Worm (Caenorhabditis elegans) whole organism, mixed stage, embryonic: Measurements from ENCODE around the gene K10D6.3.
A peak's percentile ranks its signal among the peaks of the same experiment; 100 is the strongest.

Experiments
- M03D4.4 ChIP-seq: sonication (generic microtip); optimal IDR thresholded peaks from 2 replicates; lab custom pipeline; 2017; ENCODE audit warnings: mild to moderate bottlenecking, missing genetic modification characterization, missing compliant biosample characterization
- bed-3 ChIP-seq: fragments of 200-800 bp; sonication (Bioruptor generic); optimal IDR thresholded peaks from 3 replicates; lab custom pipeline; 2018; ENCODE audit warnings: mild to moderate bottlenecking, missing genetic modification characterization, moderate library complexity, missing compliant biosample characterization
- blmp-1 ChIP-seq: fragments of 150-350 bp; optimal IDR thresholded peaks from 2 replicates; lab custom pipeline; 2014; ENCODE audit warnings: missing biosample characterization, missing genetic modification characterization
- ceh-43 ChIP-seq: fragments of 200-800 bp; sonication (Bioruptor generic); optimal IDR thresholded peaks from 2 replicates; lab custom pipeline; 2018; ENCODE audit warnings: mild to moderate bottlenecking, missing genetic modification characterization, moderate library complexity, missing compliant biosample characterization
- ceh-83 ChIP-seq: fragments of 200-800 bp; sonication (Bioruptor generic); optimal IDR thresholded peaks from 2 replicates; lab custom pipeline; 2018; ENCODE audit warnings: mild to moderate bottlenecking, missing genetic modification characterization, missing compliant biosample characterization
- ces-1 ChIP-seq: fragments of 150-350 bp; optimal IDR thresholded peaks from 2 replicates; lab custom pipeline; 2014; ENCODE audit warnings: missing biosample characterization, missing genetic modification reagents, missing genetic modification characterization
- cnd-1 ChIP-seq: fragments of 200-800 bp; sonication (Bioruptor generic); optimal IDR thresholded peaks from 2 replicates; lab custom pipeline; 2018; ENCODE audit warnings: mild to moderate bottlenecking, missing genetic modification characterization, missing compliant biosample characterization
- drap-1 ChIP-seq: fragments of 200-800 bp; sonication (Bioruptor generic); optimal IDR thresholded peaks from 3 replicates; lab custom pipeline; 2018; ENCODE audit warnings: mild to moderate bottlenecking, missing genetic modification characterization, missing compliant biosample characterization
- elt-1 ChIP-seq: sonication (generic microtip); optimal IDR thresholded peaks from 2 replicates; lab custom pipeline; 2017; ENCODE audit warnings: missing genetic modification characterization, mild to moderate bottlenecking, missing compliant biosample characterization, antibody characterized with exemption, moderate library complexity, borderline replicate concordance; ENCODE audit not compliant: insufficient read depth
- elt-3 ChIP-seq: fragments of 150-350 bp; optimal IDR thresholded peaks from 2 replicates; lab custom pipeline; 2014; ENCODE audit warnings: missing biosample characterization, missing genetic modification characterization
- ham-2 ChIP-seq: fragments of 200-800 bp; sonication (Bioruptor generic); optimal IDR thresholded peaks from 2 replicates; lab custom pipeline; 2018; ENCODE audit warnings: mild to moderate bottlenecking, missing genetic modification characterization, missing compliant biosample characterization
- lin-13 ChIP-seq: fragments of 150-350 bp; optimal IDR thresholded peaks from 2 replicates; lab custom pipeline; 2014; ENCODE audit warnings: missing biosample characterization, missing genetic modification characterization
- lin-32 ChIP-seq: fragments of 200-800 bp; sonication (Bioruptor generic); optimal IDR thresholded peaks from 2 replicates; lab custom pipeline; 2018; ENCODE audit warnings: mild to moderate bottlenecking, missing genetic modification characterization, missing compliant biosample characterization
- lsy-2 ChIP-seq: fragments of 150-350 bp; optimal IDR thresholded peaks from 2 replicates; lab custom pipeline; 2014; ENCODE audit warnings: missing biosample characterization, missing genetic modification characterization
- mab-5 ChIP-seq: fragments of 150-350 bp; optimal IDR thresholded peaks from 2 replicates; lab custom pipeline; 2014; ENCODE audit warnings: missing biosample characterization, missing genetic modification characterization
- mep-1 ChIP-seq: fragments of 150-350 bp; optimal IDR thresholded peaks from 2 replicates; lab custom pipeline; 2017; ENCODE audit warnings: missing biosample characterization, missing genetic modification reagents, missing genetic modification characterization, inconsistent platforms
- nhr-12 ChIP-seq: fragments of 150-350 bp; optimal IDR thresholded peaks from 2 replicates; lab custom pipeline; 2014; ENCODE audit warnings: missing biosample characterization, missing genetic modification characterization
- nhr-28 ChIP-seq: fragments of 150-350 bp; optimal IDR thresholded peaks from 2 replicates; lab custom pipeline; 2014; ENCODE audit warnings: missing biosample characterization, missing genetic modification characterization
- pha-4 ChIP-seq: fragments of 150-350 bp; optimal IDR thresholded peaks from 2 replicates; lab custom pipeline; 2018; ENCODE audit warnings: missing biosample characterization, missing genetic modification reagents, missing genetic modification characterization
- sem-2 ChIP-seq: fragments of 200-800 bp; sonication (Bioruptor generic); optimal IDR thresholded peaks from 2 replicates; lab custom pipeline; 2018; ENCODE audit warnings: mild to moderate bottlenecking, missing genetic modification characterization, missing compliant biosample characterization
- snpc-4 ChIP-seq: fragments of 150-350 bp; optimal IDR thresholded peaks from 2 replicates; lab custom pipeline; 2014; ENCODE audit warnings: missing biosample characterization, missing genetic modification characterization
- sptf-1 ChIP-seq: sonication (generic microtip); optimal IDR thresholded peaks from 2 replicates; lab custom pipeline; 2017; ENCODE audit warnings: mild to moderate bottlenecking, missing genetic modification characterization, moderate library complexity, missing compliant biosample characterization
- tbx-8 ChIP-seq: fragments of 200-800 bp; sonication (Bioruptor generic); optimal IDR thresholded peaks from 2 replicates; lab custom pipeline; 2018; ENCODE audit warnings: mild to moderate bottlenecking, missing genetic modification characterization, moderate library complexity, missing compliant biosample characterization
- unc-120 ChIP-seq: sonication (generic microtip); optimal IDR thresholded peaks from 2 replicates; lab custom pipeline; 2017; ENCODE audit warnings: missing genetic modification characterization, missing compliant biosample characterization; ENCODE audit not compliant: poor library complexity, severe bottlenecking
- unc-39 ChIP-seq: fragments of 150-350 bp; optimal IDR thresholded peaks from 2 replicates; lab custom pipeline; 2014; ENCODE audit warnings: missing biosample characterization, missing genetic modification characterization
- unc-62 ChIP-seq: fragments of 150-350 bp; optimal IDR thresholded peaks from 2 replicates; lab custom pipeline; 2014; ENCODE audit warnings: missing biosample characterization, missing genetic modification reagents, missing genetic modification characterization
- zip-8 ChIP-seq: fragments of 150-350 bp; optimal IDR thresholded peaks from 2 replicates; lab custom pipeline; 2014; ENCODE audit warnings: missing biosample characterization, missing genetic modification characterization
- ztf-11 ChIP-seq: fragments of 150-350 bp; optimal IDR thresholded peaks from 2 replicates; lab custom pipeline; 2014; ENCODE audit warnings: missing biosample characterization, missing genetic modification characterization

The K10D6.3 gene

DNA sequence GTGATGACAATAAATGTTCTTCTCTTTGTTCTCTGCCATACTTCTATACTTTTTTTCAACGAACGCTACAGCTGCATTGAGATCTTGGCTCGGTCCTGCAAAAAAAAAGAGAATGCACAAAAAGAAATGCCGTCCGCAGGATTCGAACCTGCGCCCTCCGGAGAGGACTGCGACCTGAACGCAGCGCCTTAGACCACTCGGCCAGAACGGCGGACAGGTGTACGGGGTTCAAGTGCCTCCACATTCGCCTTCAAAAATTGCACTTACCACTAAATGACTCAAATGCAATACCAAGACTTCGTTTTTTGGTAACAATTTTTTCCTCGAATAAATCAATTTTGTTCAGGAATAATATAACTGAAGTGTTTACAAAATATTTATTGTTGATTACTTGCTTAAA is 25.8 kb upstream of the K10D6.3 start:
- TF ChIP-seq ceh-83 (GFP tag; lab: Kevin White, UChicago) (peak; percentile 55), sptf-1 (tag; lab: Kevin White, UChicago) (no peak), cnd-1 (no peak), bed-3 (GFP tag; lab: Kevin White, UChicago) (no peak)

DNA sequence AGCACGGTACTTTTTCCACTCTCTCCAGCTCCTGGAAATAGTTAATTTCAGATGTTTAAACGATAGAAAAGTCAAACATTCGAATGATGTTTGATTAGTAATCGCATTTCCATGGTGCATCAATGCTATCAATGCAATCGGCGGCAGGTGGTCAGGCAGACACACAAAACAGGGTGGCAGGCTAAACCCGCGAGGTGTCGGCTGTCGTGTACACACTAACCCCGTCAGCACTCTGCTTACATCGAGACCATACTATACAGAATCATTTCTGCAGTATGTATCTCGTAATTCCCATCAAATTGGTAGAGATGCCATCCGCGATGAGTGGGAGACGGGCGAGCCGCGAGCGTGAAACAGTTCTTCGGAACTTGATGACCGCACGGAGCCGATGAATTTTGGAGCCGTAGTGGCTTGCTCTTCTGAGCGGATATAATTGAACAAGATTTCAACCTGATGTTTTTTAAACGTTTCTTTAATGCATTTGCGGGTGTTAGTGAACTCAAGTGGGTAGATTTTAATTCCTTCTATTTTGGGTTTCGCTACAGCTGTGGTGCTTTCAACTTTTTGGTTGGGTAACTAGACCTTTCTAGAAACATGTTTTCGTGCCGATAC is 23.6 kb upstream of the K10D6.3 start:
- TF ChIP-seq sem-2 (GFP tag; lab: Kevin White, UChicago), result peak; percentile 2
- TF ChIP-seq, all 35 proteins: peak for 1; not testable (repeated sequence) for 34

DNA sequence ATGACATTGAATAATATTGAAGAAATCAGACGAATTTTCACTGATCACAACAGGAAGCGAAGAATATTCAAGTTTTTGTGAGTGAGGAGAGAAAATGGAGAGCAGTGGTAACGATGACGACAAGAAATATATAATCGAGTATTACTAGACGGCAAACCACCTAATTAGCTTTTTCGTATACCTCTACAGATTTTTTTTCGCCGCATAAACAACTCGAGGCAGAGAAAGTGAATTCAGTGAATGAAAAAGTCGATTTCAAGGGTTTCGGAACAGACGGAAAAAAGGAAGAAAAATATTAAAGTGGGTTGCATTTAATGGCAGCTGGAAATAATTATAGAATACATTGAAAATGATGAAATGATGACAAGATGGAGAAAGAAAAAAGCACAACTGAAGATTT is 22.8 kb upstream of the K10D6.3 start, which contains the start of gene gpa-1:
gpa-1 (minus strand) TSS at position 101 of the 400 bp plus-strand sequence.
- no peak for TF ChIP-seq lin-13
- no peak for TF ChIP-seq sptf-1 (tag; lab: Kevin White, UChicago)
- TF ChIP-seq zip-8 (tag; lab: Kevin White, UChicago), result no peak
- TF ChIP-seq bed-3 (GFP tag; lab: Kevin White, UChicago), result no peak
- no peak for TF ChIP-seq blmp-1 (tag; lab: Kevin White, UChicago)
- TF ChIP-seq elt-3 (tag; lab: Kevin White, UChicago), result no peak
- TF ChIP-seq mep-1, result no peak
- TF ChIP-seq drap-1 (GFP tag; lab: Kevin White, UChicago), result no peak
- no peak for TF ChIP-seq lin-32 (GFP tag; lab: Kevin White, UChicago)
- TF ChIP-seq lsy-2 (tag; lab: Kevin White, UChicago), result no peak
- no peak for TF ChIP-seq ceh-43
- TF ChIP-seq ham-2 (GFP tag; lab: Kevin White, UChicago), result no peak
- TF ChIP-seq snpc-4 (tag; lab: Kevin White, UChicago), result no peak
- no peak for TF ChIP-seq tbx-8 (GFP tag; lab: Kevin White, UChicago)
- no peak for TF ChIP-seq nhr-28 (tag; lab: Kevin White, UChicago)
- TF ChIP-seq cnd-1, result no peak

DNA sequence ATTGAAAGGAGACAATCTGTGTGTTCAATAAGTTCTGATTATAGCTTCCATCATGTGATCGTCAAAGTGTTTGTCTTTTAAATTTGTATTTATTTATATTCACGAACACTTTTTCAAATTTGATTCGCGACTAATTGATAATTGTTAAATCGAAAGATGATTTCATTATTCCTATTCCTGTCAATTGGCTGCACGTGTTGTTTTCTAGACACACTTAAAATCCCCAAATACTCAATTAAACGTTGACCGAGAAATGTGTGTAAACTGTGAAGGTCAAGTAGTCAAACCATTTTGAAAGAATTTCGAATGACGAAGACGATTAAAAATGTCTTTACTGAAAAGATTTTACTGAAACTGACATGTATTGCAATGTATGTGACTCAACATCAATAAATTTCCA is 19.5 kb upstream of the K10D6.3 start:
- no peak for TF ChIP-seq nhr-28 (tag; lab: Kevin White, UChicago)
- TF ChIP-seq lsy-2 (tag; lab: Kevin White, UChicago), result no peak
- TF ChIP-seq M03D4.4 (tag; lab: Kevin White, UChicago), result no peak
- no peak for TF ChIP-seq zip-8 (tag; lab: Kevin White, UChicago)
- no peak for TF ChIP-seq sem-2 (GFP tag; lab: Kevin White, UChicago)
- TF ChIP-seq lin-13, result no peak
- TF ChIP-seq tbx-8 (GFP tag; lab: Kevin White, UChicago), result no peak
- no peak for TF ChIP-seq unc-39
- TF ChIP-seq ceh-83 (GFP tag; lab: Kevin White, UChicago), result no peak
- TF ChIP-seq elt-1 (tag; lab: Kevin White, UChicago), result no peak
- no peak for TF ChIP-seq sptf-1 (tag; lab: Kevin White, UChicago)
- TF ChIP-seq ztf-11 (tag; lab: Kevin White, UChicago), result no peak
- TF ChIP-seq blmp-1 (tag; lab: Kevin White, UChicago), result no peak
- TF ChIP-seq pha-4 (tag; lab: Kevin White, UChicago), result no peak
- no peak for TF ChIP-seq unc-62 (GFP tag; lab: Kevin White, UChicago)
- no peak for TF ChIP-seq bed-3 (GFP tag; lab: Kevin White, UChicago)

DNA sequence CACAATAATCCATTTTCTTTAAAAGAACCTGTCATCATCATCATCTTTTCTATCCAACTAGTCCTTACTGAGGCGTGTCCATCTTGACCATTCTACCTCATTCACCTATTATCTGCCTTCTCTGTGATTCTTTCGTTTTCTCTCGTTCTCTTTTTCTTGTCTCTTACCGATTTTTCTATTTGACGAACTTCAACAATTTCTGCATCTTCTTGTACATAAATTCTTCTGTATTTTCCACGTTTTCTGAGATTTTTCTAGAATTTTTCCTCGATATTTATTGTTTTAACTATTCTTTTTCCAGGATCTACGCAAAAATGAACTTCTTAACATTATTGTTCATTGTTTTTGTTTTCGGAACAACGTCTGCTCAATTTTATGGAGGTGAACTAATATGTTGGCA is 17.5 kb upstream of the K10D6.3 start, which contains the start of gene cnc-10:
cnc-10 (plus strand) TSS at position 301 of the 400 bp plus-strand sequence.
- no peak for TF ChIP-seq elt-1 (tag; lab: Kevin White, UChicago)
- no peak for TF ChIP-seq mep-1
- no peak for TF ChIP-seq nhr-12
- no peak for TF ChIP-seq lin-13
- TF ChIP-seq ceh-43, result no peak
- no peak for TF ChIP-seq mab-5 (tag; lab: Kevin White, UChicago)

DNA sequence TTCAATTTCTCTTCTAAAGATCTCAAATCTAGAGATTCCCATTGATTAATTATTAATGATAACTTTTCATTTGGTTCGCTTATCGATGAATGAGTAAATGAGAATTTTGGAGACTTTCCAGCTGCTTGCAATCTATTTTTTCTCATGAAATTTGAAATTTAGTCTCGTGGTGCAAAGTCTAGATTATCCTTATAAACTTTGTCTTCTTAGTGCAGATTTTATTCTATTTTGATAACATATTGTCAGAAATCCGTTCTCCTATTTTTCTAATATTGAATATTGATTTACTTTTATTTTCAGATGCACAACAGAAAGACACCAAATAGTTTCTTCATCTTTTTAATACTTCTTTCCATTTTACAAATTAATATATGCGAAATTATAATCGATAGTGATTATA is 9.4 kb upstream of the K10D6.3 start, which contains the start of gene lgc-49:
lgc-49 (plus strand) TSS at position 301 of the 400 bp plus-strand sequence.
- TF ChIP-seq pha-4 (tag; lab: Kevin White, UChicago) (no peak), lsy-2 (tag; lab: Kevin White, UChicago) (no peak), unc-120 (tag; lab: Kevin White, UChicago) (no peak), elt-1 (tag; lab: Kevin White, UChicago) (no peak), sptf-1 (tag; lab: Kevin White, UChicago) (no peak), bed-3 (GFP tag; lab: Kevin White, UChicago) (no peak), unc-62 (GFP tag; lab: Kevin White, UChicago) (no peak), elt-3 (tag; lab: Kevin White, UChicago) (no peak), ces-1 (GFP tag; lab: Kevin White, UChicago) (no peak), cnd-1 (no peak), ham-2 (GFP tag; lab: Kevin White, UChicago) (no peak), nhr-28 (tag; lab: Kevin White, UChicago) (no peak)
